Fruit fly (Drosophila melanogaster) whole organism: Measurements from ENCODE around the gene CG7183.

ENCODE experiments used
- CG8478 ChIP-seq: fragments of >200 bp; optimal IDR thresholded peaks from 2 replicates; lab custom pipeline; 2018; ENCODE audit warnings: inconsistent platforms
- Dll ChIP-seq: fragments of >200 bp; optimal IDR thresholded peaks from 2 replicates; lab custom pipeline; 2017
- EcR ChIP-seq, 2 experiments: fragments of >200 bp; optimal IDR thresholded peaks; 2 replicates each; lab custom pipeline; 2017; ENCODE audit warnings: missing biosample characterization in 2 of 2, missing genetic modification characterization in 2 of 2, missing genetic modification reagents in 2 of 2
- pan ChIP-seq: fragments of >200 bp; optimal IDR thresholded peaks from 2 replicates; lab custom pipeline; 2017
- psq ChIP-seq: fragments of >200 bp; optimal IDR thresholded peaks from 2 replicates; lab custom pipeline; 2017
- usp ChIP-seq: fragments of >200 bp; optimal IDR thresholded peaks from 2 replicates; lab custom pipeline; 2017; ENCODE audit warnings: missing biosample characterization, missing genetic modification characterization, mixed read lengths

The CG7183 gene

dm6 chr3R:18195295-18195694, 25.2 kb downstream of the CG7183 start:
- TF ChIP-seq psq (lab: Kevin White, UChicago): no peak
- TF ChIP-seq pan: no peak
- no peak for TF ChIP-seq usp (GFP tag; lab: Kevin White, UChicago)
- TF ChIP-seq CG8478 (lab: Kevin White, UChicago): no peak
- no peak for TF ChIP-seq EcR (GFP tag; optimal IDR thresholded peaks at IDR 0.05; lab: Kevin White, UChicago)
- no peak for TF ChIP-seq Dll (lab: Kevin White, UChicago)

- TF ChIP-seq usp (GFP tag; lab: Kevin White, UChicago): no peak
- TF ChIP-seq EcR (GFP tag; optimal IDR thresholded peaks at IDR 0.05; lab: Kevin White, UChicago): no peak
- TF ChIP-seq pan: no peak
- no peak for TF ChIP-seq psq (lab: Kevin White, UChicago)
- no peak for TF ChIP-seq CG8478 (lab: Kevin White, UChicago)
- TF ChIP-seq Dll (lab: Kevin White, UChicago): no peak
These were observed 28.6 kb downstream of the CG7183 start, which contains the start of gene CG14313 for dm6 chr3R:18191867-18192266. Gene CG14313 (minus strand): TSS chr3R:18191967.

dm6 chr3R:18188702-18189125, 31.8 kb downstream of the CG7183 start, which contains the start of the genes CG12321 and MED17:
Gene CG12321 (minus strand): TSS chr3R:18188707.
Gene MED17 (plus strand): TSS chr3R:18189072.
- no peak for TF ChIP-seq EcR (GFP tag; optimal IDR thresholded peaks at IDR 0.05; lab: Kevin White, UChicago)
- no peak for TF ChIP-seq usp (GFP tag; lab: Kevin White, UChicago)
- TF ChIP-seq Dll (lab: Kevin White, UChicago): no peak
- TF ChIP-seq CG8478 (lab: Kevin White, UChicago): no peak
- TF ChIP-seq pan: no peak
- TF ChIP-seq psq (lab: Kevin White, UChicago): no peak

- no peak for TF ChIP-seq EcR (GFP tag; optimal IDR thresholded peaks at IDR 0.05; lab: Kevin White, UChicago)
- TF ChIP-seq Dll (lab: Kevin White, UChicago): no peak
- no peak for TF ChIP-seq pan
- TF ChIP-seq usp (GFP tag; lab: Kevin White, UChicago): no peak
- TF ChIP-seq psq (lab: Kevin White, UChicago): no peak
- no peak for TF ChIP-seq CG8478 (lab: Kevin White, UChicago)
These were observed 35.1 kb downstream of the CG7183 start, which contains the start of the genes Arp5 and CG7208 for dm6 chr3R:18185385-18185784. Gene Arp5 (plus strand): TSS chr3R:18185498. Gene CG7208 (minus strand): TSS chr3R:18185715.

- TF ChIP-seq pan (no peak), psq (lab: Kevin White, UChicago) (no peak), EcR (GFP tag; optimal IDR thresholded peaks at IDR 0.05; lab: Kevin White, UChicago) (no peak), CG8478 (lab: Kevin White, UChicago) (no peak), usp (GFP tag; lab: Kevin White, UChicago) (no peak), Dll (lab: Kevin White, UChicago) (no peak)
These were observed 37.3 kb downstream of the CG7183 start, which contains the start of gene cdm for dm6 chr3R:18183244-18183643. Gene cdm (minus strand): TSS chr3R:18183479.

dm6 chr3R:18171983-18172967, 48.2 kb downstream of the CG7183 start:
- TF ChIP-seq pan: no peak

dm6 chr3R:18169982-18170531, 50.4 kb downstream of the CG7183 start:
- TF ChIP-seq usp (GFP tag; lab: Kevin White, UChicago) (no peak), psq (lab: Kevin White, UChicago) (no peak)

- no peak for TF ChIP-seq usp (GFP tag; lab: Kevin White, UChicago)
- TF ChIP-seq psq (lab: Kevin White, UChicago): no peak
- no peak for TF ChIP-seq EcR (GFP tag; optimal IDR thresholded peaks at IDR 0.05; lab: Kevin White, UChicago)
- no peak for TF ChIP-seq CG8478 (lab: Kevin White, UChicago)
- TF ChIP-seq pan: no peak
- no peak for TF ChIP-seq Dll (lab: Kevin White, UChicago)
These were observed 51.6 kb downstream of the CG7183 start for dm6 chr3R:18168929-18169350.

dm6 chr3R:18168398-18168797, 52.1 kb downstream of the CG7183 start:
- TF ChIP-seq Dll (lab: Kevin White, UChicago): peak; percentile 96
- TF ChIP-seq CG8478 (lab: Kevin White, UChicago): no peak
